Worm (Caenorhabditis elegans): ENCODE measurements around the gene ilys-4.

Gene ilys-4

ce11 chrIV:7926102-7926840 is 28.9 kb upstream of the ilys-4 start, which contains the start of gene rps-2:
TSS of gene rps-2 (minus strand) at chrIV:7926391.
- TF ChIP-seq flt-1 (GFP tag; IDR thresholded peaks at IDR 0.05) (no peak), ztf-23 (GFP tag; IDR thresholded peaks at IDR 0.05) (no peak), cog-1 (tag; optimal IDR thresholded peaks at IDR 0.05) (no peak), ztf-29 (GFP tag; IDR thresholded peaks at IDR 0.05) (no peak), med-1 (GFP tag; optimal IDR thresholded peaks at IDR 0.05; ENCODE audit: insufficient read depth) (no peak), ref-1 (GFP tag; conservative IDR thresholded peaks at IDR 0.05) (no peak)

- TF ChIP-seq ztf-29 (GFP tag; IDR thresholded peaks at IDR 0.05) (no peak), klf-2 (GFP tag; conservative IDR thresholded peaks at IDR 0.05) (no peak), flt-1 (GFP tag; IDR thresholded peaks at IDR 0.05) (no peak), cog-1 (tag; optimal IDR thresholded peaks at IDR 0.05) (no peak)
Observed at ce11 chrIV:7924975-7925828, 27.9 kb upstream of the ilys-4 start.

ce11 chrIV:7923982-7924480 is 26.7 kb upstream of the ilys-4 start, which contains the start of the genes xpo-3 and C49H3.3:
TSS of gene xpo-3 (minus strand) at chrIV:7924032.
TSS of gene C49H3.3 (plus strand) at chrIV:7924350.
- TF ChIP-seq flt-1 (GFP tag; IDR thresholded peaks at IDR 0.05) (no peak), ztf-29 (GFP tag; IDR thresholded peaks at IDR 0.05) (no peak), klf-2 (GFP tag; conservative IDR thresholded peaks at IDR 0.05) (no peak), med-1 (GFP tag; optimal IDR thresholded peaks at IDR 0.05; ENCODE audit: insufficient read depth) (no peak), ref-1 (GFP tag; conservative IDR thresholded peaks at IDR 0.05) (no peak), tab-1 (GFP tag; IDR thresholded peaks at IDR 0.05) (no peak), T22C8.4 (GFP tag; IDR thresholded peaks at IDR 0.05) (no peak)

- TF ChIP-seq klf-2 (GFP tag; conservative IDR thresholded peaks at IDR 0.05), result no peak
- TF ChIP-seq flt-1 (GFP tag; IDR thresholded peaks at IDR 0.05), result no peak
- TF ChIP-seq ztf-29 (GFP tag; IDR thresholded peaks at IDR 0.05), result no peak
Observed at ce11 chrIV:7920126-7920525, 22.8 kb upstream of the ilys-4 start, which contains the start of gene C49H3.16. TSS of gene C49H3.16 (plus strand) at chrIV:7920426.

ce11 chrIV:7917881-7918280 is 20.5 kb upstream of the ilys-4 start:
- TF ChIP-seq cog-1 (tag; optimal IDR thresholded peaks at IDR 0.05) (no peak), ztf-23 (GFP tag; IDR thresholded peaks at IDR 0.05) (no peak), flt-1 (GFP tag; IDR thresholded peaks at IDR 0.05) (no peak), ref-1 (GFP tag; conservative IDR thresholded peaks at IDR 0.05) (no peak), med-1 (GFP tag; optimal IDR thresholded peaks at IDR 0.05; ENCODE audit: insufficient read depth) (no peak), ztf-29 (GFP tag; IDR thresholded peaks at IDR 0.05) (no peak), tab-1 (GFP tag; IDR thresholded peaks at IDR 0.05) (no peak), T22C8.4 (GFP tag; IDR thresholded peaks at IDR 0.05) (no peak)

- no peak for TF ChIP-seq flt-1 (GFP tag; IDR thresholded peaks at IDR 0.05)
- TF ChIP-seq klf-2 (GFP tag; conservative IDR thresholded peaks at IDR 0.05), result no peak
- TF ChIP-seq ref-1 (GFP tag; conservative IDR thresholded peaks at IDR 0.05), result no peak
- TF ChIP-seq cog-1 (tag; optimal IDR thresholded peaks at IDR 0.05), result no peak
- no peak for TF ChIP-seq ztf-29 (GFP tag; IDR thresholded peaks at IDR 0.05)
- TF ChIP-seq T22C8.4 (GFP tag; IDR thresholded peaks at IDR 0.05), result no peak
- no peak for TF ChIP-seq med-1 (GFP tag; optimal IDR thresholded peaks at IDR 0.05; ENCODE audit: insufficient read depth)
- no peak for TF ChIP-seq ztf-23 (GFP tag; IDR thresholded peaks at IDR 0.05)
- TF ChIP-seq tab-1 (GFP tag; IDR thresholded peaks at IDR 0.05), result no peak
Observed at ce11 chrIV:7916907-7917306, 19.6 kb upstream of the ilys-4 start.

- TF ChIP-seq cog-1 (tag; optimal IDR thresholded peaks at IDR 0.05) (no peak), med-1 (GFP tag; optimal IDR thresholded peaks at IDR 0.05; ENCODE audit: insufficient read depth) (no peak), klf-2 (GFP tag; conservative IDR thresholded peaks at IDR 0.05) (no peak), flt-1 (GFP tag; IDR thresholded peaks at IDR 0.05) (no peak), tab-1 (GFP tag; IDR thresholded peaks at IDR 0.05) (no peak), ref-1 (GFP tag; conservative IDR thresholded peaks at IDR 0.05) (no peak), ztf-23 (GFP tag; IDR thresholded peaks at IDR 0.05) (no peak), ztf-29 (GFP tag; IDR thresholded peaks at IDR 0.05) (no peak), T22C8.4 (GFP tag; IDR thresholded peaks at IDR 0.05) (no peak)
Observed at ce11 chrIV:7914991-7915390, 17.6 kb upstream of the ilys-4 start, which contains the start of gene C49H3.4. TSS of gene C49H3.4 (plus strand) at chrIV:7915291.

ce11 chrIV:7910197-7910735 is 12.9 kb upstream of the ilys-4 start, which contains the start of the genes npp-27 and ntl-4:
TSS of gene npp-27 (minus strand) at chrIV:7910247.
TSS of gene ntl-4 (plus strand) at chrIV:7910575.
- no peak for TF ChIP-seq ztf-29 (GFP tag; IDR thresholded peaks at IDR 0.05)
- no peak for TF ChIP-seq med-1 (GFP tag; optimal IDR thresholded peaks at IDR 0.05; ENCODE audit: insufficient read depth)
- no peak for TF ChIP-seq ref-1 (GFP tag; conservative IDR thresholded peaks at IDR 0.05)
- no peak for TF ChIP-seq cog-1 (tag; optimal IDR thresholded peaks at IDR 0.05)
- TF ChIP-seq T22C8.4 (GFP tag; IDR thresholded peaks at IDR 0.05), result peak; percentile 54; the same call in 1 of the 2 replicates
- no peak for TF ChIP-seq klf-2 (GFP tag; conservative IDR thresholded peaks at IDR 0.05)
- TF ChIP-seq ztf-23 (GFP tag; IDR thresholded peaks at IDR 0.05), result no peak
- TF ChIP-seq tab-1 (GFP tag; IDR thresholded peaks at IDR 0.05), result no peak
